Fruit fly (Drosophila melanogaster) whole organism, prepupa: ENCODE results near the gene CG34353.

ENCODE experiments used
- Blimp-1 ChIP-seq: fragments of 200-800 bp; sonication (Bioruptor generic); optimal IDR thresholded peaks from 3 replicates; lab custom pipeline; 2017; ENCODE audit warnings: missing biosample characterization, missing genetic modification characterization, mild to moderate bottlenecking, moderate library complexity, missing genetic modification reagents
- CG10631 ChIP-seq: fragments of 200-800 bp; sonication (Bioruptor generic); optimal IDR thresholded peaks from 2 replicates; lab custom pipeline; 2016; ENCODE audit warnings: missing biosample characterization, missing genetic modification characterization
- CG10669 ChIP-seq: fragments of 200-800 bp; sonication (Bioruptor generic); optimal IDR thresholded peaks from 3 replicates; lab custom pipeline; 2018; ENCODE audit warnings: missing biosample characterization, mild to moderate bottlenecking, missing genetic modification characterization, moderate library complexity
- CG11294 ChIP-seq: fragments of 200-800 bp; sonication (Bioruptor generic); IDR thresholded peaks from 2 replicates; pipeline ENCODE4 v1.3.6; 2022; ENCODE audit warnings: missing biosample characterization, missing genetic modification characterization
- CG11762 ChIP-seq: fragments of 200-800 bp; sonication (Bioruptor generic); optimal IDR thresholded peaks from 3 replicates; lab custom pipeline; 2016; ENCODE audit warnings: missing biosample characterization, missing genetic modification characterization; ENCODE audit not compliant: insufficient read depth
- CG1621 ChIP-seq: fragments of 200-800 bp; sonication (Bioruptor generic); optimal IDR thresholded peaks from 3 replicates; lab custom pipeline; 2018; ENCODE audit warnings: missing biosample characterization, mild to moderate bottlenecking, missing genetic modification characterization
- CG16779 ChIP-seq: fragments of 200-800 bp; sonication (Bioruptor generic); optimal IDR thresholded peaks from 3 replicates; lab custom pipeline; 2017; ENCODE audit warnings: missing biosample characterization, mild to moderate bottlenecking, missing genetic modification characterization
- CG3032 ChIP-seq: fragments of 200-800 bp; optimal IDR thresholded peaks from 2 replicates; lab custom pipeline; 2019; ENCODE audit warnings: missing biosample characterization, mild to moderate bottlenecking, missing genetic modification characterization, moderate library complexity
- CG31627 ChIP-seq: fragments of 200-800 bp; sonication (Bioruptor generic); optimal IDR thresholded peaks from 3 replicates; lab custom pipeline; 2016; ENCODE audit warnings: missing biosample characterization, missing genetic modification characterization
- CG32006 ChIP-seq: fragments of 200-800 bp; sonication (Bioruptor generic); optimal IDR thresholded peaks from 3 replicates; lab custom pipeline; 2017; ENCODE audit warnings: missing biosample characterization, mild to moderate bottlenecking, missing genetic modification characterization
- CG34406 ChIP-seq: fragments of 200-800 bp; sonication (Bioruptor generic); optimal IDR thresholded peaks from 3 replicates; lab custom pipeline; 2016; ENCODE audit warnings: missing biosample characterization, missing genetic modification characterization
- CG3919 ChIP-seq: fragments of 200-800 bp; sonication (Bioruptor generic); optimal IDR thresholded peaks from 3 replicates; lab custom pipeline; 2016; ENCODE audit warnings: missing biosample characterization, missing genetic modification characterization
- CG4318 ChIP-seq: fragments of 200-800 bp; sonication (Bioruptor generic); optimal IDR thresholded peaks from 3 replicates; lab custom pipeline; 2017; ENCODE audit warnings: missing biosample characterization, mild to moderate bottlenecking, missing genetic modification characterization
- CG6163 ChIP-seq: fragments of 200-800 bp; sonication (Bioruptor generic); IDR thresholded peaks from 3 replicates; pipeline ENCODE4 v1.3.6; 2022; ENCODE audit warnings: missing biosample characterization, missing genetic modification characterization
- CG6808 ChIP-seq: fragments of 200-800 bp; sonication (Bioruptor generic); optimal IDR thresholded peaks from 3 replicates; lab custom pipeline; 2017; ENCODE audit warnings: missing biosample characterization, missing genetic modification characterization, mild to moderate bottlenecking, moderate library complexity, missing genetic modification reagents
- CG6854 ChIP-seq: fragments of 200-800 bp; sonication (Bioruptor generic); optimal IDR thresholded peaks from 2 replicates; lab custom pipeline; 2017; ENCODE audit warnings: missing biosample characterization, mild to moderate bottlenecking, missing genetic modification characterization
- CG7368 ChIP-seq: fragments of 200-800 bp; sonication (Bioruptor generic); optimal IDR thresholded peaks from 3 replicates; lab custom pipeline; 2016; ENCODE audit warnings: missing biosample characterization, missing genetic modification characterization
- CG8119 ChIP-seq: fragments of 200-800 bp; sonication (Bioruptor generic); IDR thresholded peaks from 3 replicates; pipeline ENCODE4 v1.3.6; 2022; ENCODE audit warnings: missing biosample characterization, missing genetic modification characterization
- CG8319 ChIP-seq: fragments of 200-800 bp; sonication (Bioruptor generic); optimal IDR thresholded peaks from 3 replicates; lab custom pipeline; 2016; ENCODE audit warnings: missing biosample characterization, missing genetic modification characterization
- CG8632 ChIP-seq: fragments of 200-800 bp; sonication (Bioruptor generic); optimal IDR thresholded peaks from 3 replicates; lab custom pipeline; 2016; ENCODE audit warnings: missing biosample characterization, missing genetic modification characterization
- CG9139 ChIP-seq: fragments of 200-800 bp; sonication (Bioruptor generic); optimal IDR thresholded peaks from 3 replicates; lab custom pipeline; 2017; ENCODE audit warnings: missing biosample characterization, mild to moderate bottlenecking, missing genetic modification characterization
- Eip75B ChIP-seq: fragments of 200-800 bp; sonication (Bioruptor generic); optimal IDR thresholded peaks from 3 replicates; lab custom pipeline; 2016; ENCODE audit warnings: missing biosample characterization, missing genetic modification characterization
- Eip78C ChIP-seq: fragments of 200-800 bp; sonication (Bioruptor generic); peaks from one replicate; lab custom pipeline; 2016; ENCODE audit warnings: missing biosample characterization, missing genetic modification characterization
- Eip93F ChIP-seq: fragments of 200-800 bp; sonication (Bioruptor generic); optimal IDR thresholded peaks from 2 replicates; lab custom pipeline; 2016; ENCODE audit warnings: missing biosample characterization, mild to moderate bottlenecking, missing genetic modification characterization
- Ets21C ChIP-seq: fragments of 200-800 bp; sonication (Bioruptor generic); optimal IDR thresholded peaks from 3 replicates; lab custom pipeline; 2016; ENCODE audit warnings: missing biosample characterization, missing genetic modification characterization
- Ets96B ChIP-seq: fragments of 200-800 bp; optimal IDR thresholded peaks from 2 replicates; lab custom pipeline; 2019; ENCODE audit warnings: missing biosample characterization, mild to moderate bottlenecking, missing genetic modification characterization, moderate library complexity
- Gug ChIP-seq: fragments of 200-800 bp; sonication (Bioruptor generic); IDR thresholded peaks from 2 replicates; pipeline ENCODE4 v1.3.6; 2022; ENCODE audit warnings: missing biosample characterization, missing genetic modification characterization
- Hr38 ChIP-seq: sonication (Bioruptor generic); optimal IDR thresholded peaks from 2 replicates; lab custom pipeline; 2016; ENCODE audit warnings: missing biosample characterization, missing genetic modification characterization
- Hr39 ChIP-seq: fragments of 200-800 bp; sonication (Bioruptor generic); optimal IDR thresholded peaks from 2 replicates; lab custom pipeline; 2016; ENCODE audit warnings: missing biosample characterization, missing genetic modification characterization
- Hr4 ChIP-seq: fragments of 200-800 bp; sonication (Bioruptor generic); optimal IDR thresholded peaks from 3 replicates; lab custom pipeline; 2016; ENCODE audit warnings: missing biosample characterization, missing genetic modification characterization
- Met ChIP-seq: fragments of 200-800 bp; sonication (Bioruptor generic); optimal IDR thresholded peaks from 3 replicates; lab custom pipeline; 2016; ENCODE audit warnings: missing biosample characterization, missing genetic modification characterization
- OdsH ChIP-seq: fragments of 200-800 bp; sonication (Bioruptor generic); optimal IDR thresholded peaks from 3 replicates; lab custom pipeline; 2016; ENCODE audit warnings: missing biosample characterization, missing genetic modification characterization
- Sox102F ChIP-seq: fragments of 200-800 bp; sonication (Bioruptor generic); optimal IDR thresholded peaks from 2 replicates; lab custom pipeline; 2016; ENCODE audit warnings: missing biosample characterization, mild to moderate bottlenecking, missing genetic modification characterization
- Sox14 ChIP-seq: fragments of 200-800 bp; sonication (Bioruptor generic); optimal IDR thresholded peaks from 3 replicates; lab custom pipeline; 2016; ENCODE audit warnings: missing biosample characterization, missing genetic modification characterization
- cyc ChIP-seq: fragments of 200-800 bp; sonication (Bioruptor generic); optimal IDR thresholded peaks from 3 replicates; lab custom pipeline; 2016; ENCODE audit warnings: missing biosample characterization, missing genetic modification characterization
- dsx ChIP-seq: fragments of 200-800 bp; optimal IDR thresholded peaks from 3 replicates; lab custom pipeline; 2019; ENCODE audit warnings: missing biosample characterization, mild to moderate bottlenecking, missing genetic modification characterization, moderate library complexity; ENCODE audit not compliant: poor library complexity, severe bottlenecking
- eg ChIP-seq: fragments of 200-800 bp; sonication (Bioruptor generic); IDR thresholded peaks from 3 replicates; pipeline ENCODE4 v1.3.6; 2022; ENCODE audit warnings: missing biosample characterization, missing genetic modification characterization
- esn ChIP-seq: fragments of 200-800 bp; sonication (Bioruptor generic); optimal IDR thresholded peaks from 2 replicates; lab custom pipeline; 2016; ENCODE audit warnings: missing biosample characterization, mild to moderate bottlenecking, missing genetic modification characterization, moderate library complexity
- fd59A ChIP-seq: fragments of 200-800 bp; sonication (Bioruptor generic); optimal IDR thresholded peaks from 2 replicates; lab custom pipeline; 2017; ENCODE audit warnings: missing biosample characterization, mild to moderate bottlenecking, missing genetic modification characterization, missing genetic modification reagents
- fkh ChIP-seq: fragments of 200-800 bp; sonication (Bioruptor generic); optimal IDR thresholded peaks from 3 replicates; lab custom pipeline; 2017; ENCODE audit warnings: missing biosample characterization, mild to moderate bottlenecking, missing genetic modification characterization, moderate library complexity
- net ChIP-seq: fragments of 200-800 bp; sonication (Bioruptor generic); optimal IDR thresholded peaks from 3 replicates; lab custom pipeline; 2016; ENCODE audit warnings: missing biosample characterization, missing genetic modification characterization
- salr ChIP-seq, 2 experiments: fragments of 200-800 bp; sonication (Bioruptor generic); optimal IDR thresholded peaks; 3 replicates each; lab custom pipeline; 2016 to 2018; ENCODE audit warnings: missing biosample characterization in 2 of 2, missing genetic modification characterization in 2 of 2, mild to moderate bottlenecking in 1 of 2
- spab ChIP-seq: fragments of 200-800 bp; sonication (Bioruptor generic); optimal IDR thresholded peaks from 2 replicates; lab custom pipeline; 2017; ENCODE audit warnings: missing biosample characterization, mild to moderate bottlenecking, missing genetic modification characterization, missing genetic modification reagents
- ss ChIP-seq, 2 experiments: fragments of 200-800 bp; sonication (Bioruptor generic); optimal IDR thresholded peaks; 2 replicates in 1 of 2; 3 replicates in 1 of 2; lab custom pipeline; 2017 to 2018; ENCODE audit warnings: mild to moderate bottlenecking in 2 of 2, missing biosample characterization in 2 of 2, missing genetic modification characterization in 2 of 2, moderate library complexity in 1 of 2
- svp ChIP-seq: fragments of 200-800 bp; sonication (Bioruptor generic); peaks from one replicate; lab custom pipeline; 2016; ENCODE audit warnings: missing biosample characterization, missing genetic modification characterization
- topi ChIP-seq: fragments of 200-800 bp; sonication (Bioruptor generic); optimal IDR thresholded peaks from 3 replicates; lab custom pipeline; 2016; ENCODE audit warnings: missing biosample characterization, missing genetic modification characterization
- vri ChIP-seq: fragments of 200-800 bp; sonication (Bioruptor generic); optimal IDR thresholded peaks from 3 replicates; lab custom pipeline; 2016; ENCODE audit warnings: missing biosample characterization, mild to moderate bottlenecking, missing genetic modification characterization

CG34353 gene

DNA sequence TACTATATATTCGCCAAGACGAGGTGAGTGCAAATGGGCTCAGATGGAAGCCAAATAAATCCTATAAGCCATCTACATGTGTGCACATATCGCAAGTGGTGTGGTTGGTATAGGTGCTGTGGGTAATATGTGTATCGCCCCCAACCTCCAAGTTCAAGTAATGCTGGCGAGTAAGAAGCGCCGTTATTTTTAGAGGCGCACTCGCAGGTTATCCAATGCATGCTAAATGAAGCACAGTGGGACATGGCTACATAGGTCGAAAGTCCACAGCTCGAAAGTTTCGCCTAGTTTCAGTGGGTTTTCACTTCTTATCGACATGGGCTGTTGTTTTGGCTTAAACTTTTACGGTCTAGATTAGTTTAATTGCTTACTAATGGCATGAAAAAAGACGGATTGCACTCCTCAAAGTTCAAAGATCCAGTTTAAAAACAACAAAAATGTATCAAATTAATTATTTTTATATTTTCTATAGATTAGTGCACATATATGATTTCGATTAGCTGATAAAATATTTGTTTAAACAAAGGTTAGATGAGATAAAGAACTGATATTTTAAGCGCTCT lies 20.4 kb upstream of the CG34353 start (continued):
- TF ChIP-seq Hr39 (GFP tag; lab: Kevin White, UChicago) (peak; percentile 8), eg (GFP tag; lab: Robert Waterston, UW) (no peak; the same call in 2 of the 3 replicates), CG16779 (no peak), CG3919 (GFP tag; lab: Kevin White, UChicago) (peak; percentile 14), topi (no peak), vri (no peak), svp (GFP tag; lab: Kevin White, UChicago) (peak; percentile 61), CG6808 (GFP tag; lab: Kevin White, UChicago) (no peak), CG1621 (tag; lab: Kevin White, UChicago) (no peak), CG32006 (peak; percentile 62), CG10669 (GFP tag; lab: Kevin White, UChicago) (no peak), CG8632 (GFP tag; lab: Kevin White, UChicago) (no peak), CG8119 (GFP tag; lab: Robert Waterston, UW) (0 out of 3 replicates have a peak, but pooled peaks have one; percentile 31), CG31627 (peak; percentile 35), OdsH (no peak), CG3032 (tag; lab: Kevin White, UChicago) (peak; percentile 26), dsx (GFP tag; lab: Kevin White, UChicago) (no peak), Ets96B (tag; lab: Kevin White, UChicago) (no peak), CG4318 (GFP tag; lab: Kevin White, UChicago) (no peak), Met (no peak), CG6163 (GFP tag; lab: Robert Waterston, UW) (peak; percentile 7; the same call in 1 of the 3 replicates), fkh (GFP tag; lab: Kevin White, UChicago) (no peak), Sox102F (GFP tag; lab: Kevin White, UChicago) (no peak), CG7368 (no peak), CG9139 (no peak), Hr38 (GFP tag; lab: Kevin White, UChicago) (no peak), CG10631 (peak; percentile 40), cyc (GFP tag; lab: Kevin White, UChicago) (peak; percentile 27), CG8319 (GFP tag; lab: Kevin White, UChicago) (no peak), Eip93F (no peak), spab (GFP tag; lab: Kevin White, UChicago) (no peak), Eip78C (peak; percentile 78)

DNA sequence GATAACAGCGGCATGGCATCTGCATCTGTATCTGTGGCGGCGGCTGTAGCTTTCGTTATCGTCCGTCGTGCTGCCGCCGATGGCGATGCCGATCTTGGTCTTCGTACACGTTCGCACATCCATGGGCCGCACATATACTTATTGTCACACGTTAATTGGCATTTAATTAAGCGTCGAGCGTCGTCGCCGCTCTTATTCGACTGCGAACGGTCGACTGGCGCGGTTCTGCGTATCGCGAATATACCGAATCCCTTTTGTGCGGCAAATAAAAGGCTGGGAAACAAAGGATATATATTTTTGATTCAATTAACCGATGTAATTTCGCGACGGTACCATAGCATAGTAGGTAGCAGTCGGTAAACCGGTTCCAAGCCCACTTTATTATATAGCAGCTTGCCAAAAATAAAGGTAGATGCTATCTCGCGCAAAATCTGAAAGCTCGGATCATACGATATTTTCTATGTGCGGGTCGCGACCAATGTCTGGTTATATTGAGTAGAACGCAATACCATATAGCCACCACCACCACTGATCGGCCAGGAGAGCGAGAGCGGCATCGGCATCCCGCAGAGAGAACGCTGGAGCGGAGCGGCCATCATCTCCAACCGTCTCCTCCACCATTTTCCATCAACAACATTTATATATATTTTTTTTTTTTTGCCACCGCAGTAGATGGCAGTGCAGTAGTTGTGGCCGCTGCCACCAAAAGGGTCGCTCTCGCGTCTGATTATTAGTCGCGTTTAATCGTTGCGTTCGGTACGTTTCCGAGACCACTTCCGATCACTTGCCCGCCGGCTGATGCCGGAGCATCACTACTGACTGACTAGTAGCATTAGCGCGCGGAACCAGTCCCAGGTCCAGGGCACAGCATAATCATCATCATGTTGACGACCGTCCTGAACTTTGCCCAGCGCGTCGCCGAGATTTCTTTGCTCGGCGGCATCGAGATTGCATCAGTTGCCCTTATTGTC lies 19.6 kb upstream of the CG34353 start, which contains the start of gene mino:
mino (plus strand) TSS at position 192 of the 971 bp plus-strand sequence.
- TF ChIP-seq OdsH (no peak), Gug (GFP tag; lab: Robert Waterston, UW) (no peak), CG6854 (GFP tag; lab: Kevin White, UChicago) (peak; percentile 3), net (GFP tag; lab: Kevin White, UChicago) (no peak), Sox102F (GFP tag; lab: Kevin White, UChicago) (peak; percentile 32), CG34406 (GFP tag; lab: Kevin White, UChicago) (no peak), ss (GFP tag; optimal IDR thresholded peaks at IDR 0.05; lab: Kevin White, UChicago) (peak; percentile 42 to 68), CG8119 (GFP tag; lab: Robert Waterston, UW) (0 out of 3 replicates have a peak, but pooled peaks have one; percentile 12), fd59A (GFP tag; lab: Kevin White, UChicago) (no peak), Eip93F (peak; percentile 43), Eip75B (GFP tag; lab: Kevin White, UChicago) (no peak), CG11762 (GFP tag; lab: Kevin White, UChicago) (no peak), fkh (GFP tag; lab: Kevin White, UChicago) (peak; percentile 12), CG16779 (no peak), Eip78C (peak; percentile 60), salr (GFP tag; optimal IDR thresholded peaks at IDR 0.05; lab: Kevin White, UChicago) (no peak), Sox14 (GFP tag; lab: Kevin White, UChicago) (peak; percentile 82), CG11294 (GFP tag; lab: Robert Waterston, UW) (no peak), CG31627 (no peak), CG32006 (no peak), Blimp-1 (no peak), CG10669 (GFP tag; lab: Kevin White, UChicago) (peak; percentile 1), esn (GFP tag; lab: Kevin White, UChicago) (peak; percentile 38), CG8319 (GFP tag; lab: Kevin White, UChicago) (no peak), Hr4 (GFP tag; lab: Kevin White, UChicago) (no peak), Met (peak; percentile 4), Ets21C (GFP tag; lab: Kevin White, UChicago) (no peak)
